Fruit fly (Drosophila melanogaster): ENCODE data around the gene CCDC53.

CCDC53 gene

DNA sequence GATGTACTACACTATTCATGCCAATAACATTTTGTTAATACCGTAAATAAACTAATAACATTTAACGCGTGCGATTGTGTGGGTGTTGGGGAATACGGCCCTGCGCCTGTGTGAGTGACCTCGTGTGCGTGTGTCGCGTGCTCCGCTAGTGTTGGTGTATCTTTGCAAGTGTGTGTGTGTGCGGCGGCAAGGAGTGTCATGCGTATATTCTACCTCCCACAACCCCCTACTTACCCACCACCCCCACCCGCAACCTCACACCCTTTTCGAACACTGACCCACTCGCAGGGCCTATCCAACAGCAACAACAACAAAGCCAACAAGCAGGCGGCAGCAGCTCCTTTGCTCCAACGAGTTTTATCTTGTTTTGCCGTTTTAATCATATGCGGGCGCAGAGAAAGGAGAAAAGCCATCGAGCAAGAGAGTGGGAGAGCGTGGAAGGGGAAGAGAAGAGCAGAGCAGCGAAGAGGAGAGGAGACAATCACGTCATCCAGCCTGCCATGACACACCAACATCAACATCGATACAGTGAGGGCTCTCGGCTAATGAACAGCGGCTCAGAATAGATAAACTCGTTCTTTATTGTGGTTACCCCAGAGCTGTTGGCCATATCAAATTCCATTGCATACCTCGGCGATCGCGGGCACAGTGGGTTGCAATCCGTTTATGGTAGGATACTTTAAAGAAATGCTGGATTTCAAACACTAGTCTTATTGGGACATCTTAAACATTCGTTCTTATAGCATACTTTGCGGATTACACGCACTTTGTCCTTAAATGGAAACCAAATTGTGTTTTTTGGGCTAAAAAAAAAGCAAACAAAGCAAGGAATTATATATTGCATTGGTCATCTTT lies 43.7 kb downstream of the CCDC53 start:
- TF ChIP-seq dl (GFP tag; optimal IDR thresholded peaks at IDR 0.05; ENCODE audit: insufficient read depth in 1 of 2, partially characterized antibody in 2 of 2) (peak in 1 of 2 experiments; percentile 39), h (GFP tag; optimal IDR thresholded peaks at IDR 0.05) (peak; percentile 13), woc (GFP tag; optimal IDR thresholded peaks at IDR 0.05) (peak; percentile 14), N (GFP tag; optimal IDR thresholded peaks at IDR 0.05) (peak; percentile 59), Dif (GFP tag; optimal IDR thresholded peaks at IDR 0.05; ENCODE audit: partially characterized antibody) (peak; percentile 29), br (GFP tag; optimal IDR thresholded peaks at IDR 0.05) (peak; percentile 6), Dfd (GFP tag; optimal IDR thresholded peaks at IDR 0.05) (no peak), dsf (GFP tag; optimal IDR thresholded peaks at IDR 0.05; ENCODE audit: borderline replicate concordance) (no peak), ey (GFP tag; optimal IDR thresholded peaks at IDR 0.05) (peak; percentile 12), HLH106 (tag; optimal IDR thresholded peaks at IDR 0.05) (no peak), fru (GFP tag; optimal IDR thresholded peaks at IDR 0.05) (peak; percentile 8), foxo (GFP tag; optimal IDR thresholded peaks at IDR 0.05) (peak in 1 of 2 experiments; percentile 16)

DNA sequence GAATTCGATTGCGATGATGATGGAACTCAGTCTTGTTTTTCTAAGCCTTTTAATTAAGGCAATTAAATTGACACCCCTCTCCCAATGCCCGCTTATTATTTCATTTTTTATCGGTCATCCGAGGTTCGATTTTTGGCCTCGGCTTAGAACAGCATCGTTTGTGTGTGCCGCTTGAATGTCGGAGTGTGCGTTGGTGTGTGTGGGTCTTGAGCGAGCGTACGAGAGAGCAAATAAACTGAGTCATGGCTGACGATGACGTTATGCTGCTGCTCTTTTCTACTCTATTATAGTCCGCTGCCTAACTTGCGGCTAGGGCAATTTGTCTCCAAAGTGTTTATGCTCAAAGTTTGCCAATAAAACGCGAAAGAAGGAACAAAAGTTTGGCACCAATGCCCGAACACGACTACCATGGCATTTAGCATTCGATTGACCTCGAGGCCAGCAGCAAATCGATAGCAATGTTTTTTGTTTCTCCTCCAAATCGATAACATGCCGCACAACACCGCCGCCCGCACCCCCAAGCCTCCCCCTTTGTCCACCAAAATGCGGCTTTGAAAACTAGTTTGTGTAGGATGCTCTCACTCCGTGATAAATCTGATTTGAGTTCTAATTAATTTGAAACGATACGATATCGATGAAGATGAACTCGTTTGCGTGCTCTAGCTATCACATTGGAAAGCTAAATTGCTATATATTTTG lies 44.7 kb downstream of the CCDC53 start:
- no peak for TF ChIP-seq woc (GFP tag; optimal IDR thresholded peaks at IDR 0.05)

DNA sequence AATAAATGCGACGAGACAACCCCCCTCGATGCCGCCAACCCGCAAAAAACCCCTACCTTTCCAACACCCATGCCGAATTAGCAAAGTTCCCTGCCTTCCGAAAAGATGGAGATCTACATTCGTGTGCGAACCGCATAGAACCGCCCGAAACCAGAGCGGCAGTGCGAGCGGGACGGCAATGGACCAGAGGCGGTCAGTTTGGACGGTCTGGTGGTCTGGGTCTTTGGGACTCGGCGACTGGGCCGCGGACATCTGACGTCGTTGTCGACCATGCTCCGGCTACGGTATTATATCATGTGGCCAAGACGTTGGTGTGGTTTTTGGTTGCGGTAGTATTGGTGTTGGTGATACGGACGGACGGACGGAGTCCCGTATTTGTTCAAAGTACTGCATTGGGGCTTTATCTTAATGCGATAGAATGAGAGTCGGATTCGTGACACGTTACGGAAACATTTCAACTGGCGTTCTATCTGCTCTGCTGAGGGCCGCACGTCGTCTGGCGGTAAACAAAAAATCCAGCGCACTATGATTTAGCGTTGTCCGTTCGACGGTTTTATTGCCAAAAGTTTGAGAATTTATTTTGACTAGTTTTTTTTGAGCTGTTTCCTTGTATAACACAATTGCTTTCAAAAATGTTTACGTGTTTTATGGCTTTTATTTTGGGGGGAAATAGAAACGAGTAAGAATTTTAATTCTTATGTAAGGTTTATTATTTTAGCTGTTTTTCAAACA lies 46.0 kb downstream of the CCDC53 start:
- TF ChIP-seq usp (GFP tag; optimal IDR thresholded peaks at IDR 0.05) = no peak
- TF ChIP-seq Rel (GFP tag; optimal IDR thresholded peaks at IDR 0.05) = no peak
- TF ChIP-seq Rel (tag; optimal IDR thresholded peaks at IDR 0.05) = peak; percentile 3
- TF ChIP-seq pan (optimal IDR thresholded peaks at IDR 0.05) = no peak
- no peak for TF ChIP-seq CG9705 (GFP tag; optimal IDR thresholded peaks at IDR 0.05)
- TF ChIP-seq rgr (GFP tag; optimal IDR thresholded peaks at IDR 0.05) = peak; percentile 11
- peak; percentile 19 for TF ChIP-seq br (GFP tag; optimal IDR thresholded peaks at IDR 0.05)
- TF ChIP-seq HLH106 (tag; optimal IDR thresholded peaks at IDR 0.05) = peak; percentile 15
- TF ChIP-seq sv (GFP tag; optimal IDR thresholded peaks at IDR 0.05) = no peak
- no peak for TF ChIP-seq Vsx2 (GFP tag; optimal IDR thresholded peaks at IDR 0.05; ENCODE audit: partially characterized antibody)
- no peak for TF ChIP-seq jim (GFP tag; optimal IDR thresholded peaks at IDR 0.05)
- no peak for TF ChIP-seq tai (GFP tag; optimal IDR thresholded peaks at IDR 0.05)
- TF ChIP-seq dmrt93B (GFP tag; optimal IDR thresholded peaks at IDR 0.05) = no peak
- TF ChIP-seq h (GFP tag; optimal IDR thresholded peaks at IDR 0.05) = peak; percentile 25
- no peak for TF ChIP-seq sage (GFP tag; optimal IDR thresholded peaks at IDR 0.05)

DNA sequence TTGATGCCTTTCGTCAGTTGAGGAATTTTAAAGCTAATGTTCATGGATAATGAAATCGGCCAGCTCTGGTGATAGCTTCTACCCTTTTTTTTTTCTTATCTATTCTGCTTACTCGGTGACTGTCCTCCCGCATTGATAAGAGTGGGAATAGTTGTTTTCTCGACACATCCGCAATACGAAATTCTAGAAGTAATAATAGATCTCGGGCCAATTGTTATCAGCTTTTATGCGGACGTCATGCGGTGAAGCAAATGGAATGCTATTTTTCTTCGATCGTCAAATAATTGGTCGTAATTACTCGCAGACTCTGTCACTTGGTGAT lies 46.5 kb downstream of the CCDC53 start:
- TF ChIP-seq Rel (GFP tag; optimal IDR thresholded peaks at IDR 0.05) (no peak), Rel (tag; optimal IDR thresholded peaks at IDR 0.05) (peak; percentile 16), tai (GFP tag; optimal IDR thresholded peaks at IDR 0.05) (no peak)

DNA sequence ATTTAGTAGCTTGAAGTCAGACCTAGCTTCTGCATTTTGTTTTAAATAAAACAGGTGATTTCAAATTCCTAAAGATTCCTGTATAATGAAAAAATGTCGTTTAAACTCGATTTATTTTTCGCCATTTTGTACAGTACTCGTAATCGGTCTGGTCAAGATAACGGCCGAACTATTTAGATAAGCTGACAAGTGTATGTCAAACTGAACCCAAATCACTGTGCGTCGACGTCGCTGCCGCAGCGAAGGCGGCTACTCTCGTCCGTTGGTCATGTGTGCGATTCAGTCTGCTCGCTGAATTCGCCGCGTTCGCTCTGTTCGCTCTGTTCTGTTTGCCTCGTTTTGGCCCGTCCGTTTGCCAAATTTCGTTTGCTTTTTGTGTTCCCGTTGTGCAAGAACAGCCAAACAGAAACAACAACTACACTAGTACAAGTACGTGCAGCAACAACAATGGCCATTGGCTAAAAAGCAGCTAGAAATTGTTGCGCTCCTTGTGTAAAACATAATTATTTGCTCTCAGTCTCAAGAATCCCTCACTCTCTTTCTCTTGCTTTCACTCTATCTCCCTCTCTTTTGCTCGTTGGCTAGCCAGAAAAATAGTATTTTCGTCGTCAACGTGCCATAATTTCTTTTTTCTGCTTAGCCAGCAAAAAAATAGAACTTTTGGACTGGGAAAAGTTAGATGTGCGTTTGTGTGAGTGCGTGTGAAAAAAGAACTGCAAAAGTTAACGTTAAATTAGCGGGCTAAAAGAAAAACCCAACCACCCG lies 47.3 kb downstream of the CCDC53 start:
- peak; percentile 29 for TF ChIP-seq lola (GFP tag; optimal IDR thresholded peaks at IDR 0.05)
- TF ChIP-seq rgr (GFP tag; optimal IDR thresholded peaks at IDR 0.05) = peak; percentile 45
- peak; percentile 31 for TF ChIP-seq Dif (GFP tag; optimal IDR thresholded peaks at IDR 0.05; ENCODE audit: partially characterized antibody)
- TF ChIP-seq dl (GFP tag; optimal IDR thresholded peaks at IDR 0.05; ENCODE audit: insufficient read depth in 1 of 2, partially characterized antibody in 2 of 2) = no peak
- no peak for TF ChIP-seq brk (GFP tag; optimal IDR thresholded peaks at IDR 0.05)
- TF ChIP-seq CG9705 (GFP tag; optimal IDR thresholded peaks at IDR 0.05) = no peak
- TF ChIP-seq tai (GFP tag; optimal IDR thresholded peaks at IDR 0.05) = no peak
- no peak for TF ChIP-seq Hnf4 (GFP tag; optimal IDR thresholded peaks at IDR 0.05)
- TF ChIP-seq N (GFP tag; optimal IDR thresholded peaks at IDR 0.05) = no peak
- no peak for TF ChIP-seq Dfd (GFP tag; optimal IDR thresholded peaks at IDR 0.05)
- TF ChIP-seq pan (optimal IDR thresholded peaks at IDR 0.05) = no peak
- TF ChIP-seq Vsx2 (GFP tag; optimal IDR thresholded peaks at IDR 0.05; ENCODE audit: partially characterized antibody) = peak; percentile 39
- TF ChIP-seq HLH106 (tag; optimal IDR thresholded peaks at IDR 0.05) = no peak
- no peak for TF ChIP-seq CrebA (GFP tag; optimal IDR thresholded peaks at IDR 0.05; ENCODE audit: borderline replicate concordance)
- peak; percentile 47 for TF ChIP-seq OdsH (GFP tag; optimal IDR thresholded peaks at IDR 0.05)
- no peak for TF ChIP-seq Rel (GFP tag; optimal IDR thresholded peaks at IDR 0.05)
- TF ChIP-seq Rel (tag; optimal IDR thresholded peaks at IDR 0.05) = no peak
- no peak for TF ChIP-seq CG32264 (GFP tag; optimal IDR thresholded peaks at IDR 0.05)
- peak; percentile 2 to 43 for TF ChIP-seq foxo (GFP tag; optimal IDR thresholded peaks at IDR 0.05)
- TF ChIP-seq Myc (optimal IDR thresholded peaks at IDR 0.05) = no peak
- TF ChIP-seq Hr83 (GFP tag; optimal IDR thresholded peaks at IDR 0.05; ENCODE audit: poor library complexity, severe bottlenecking) = no peak
- no peak for TF ChIP-seq dsf (GFP tag; optimal IDR thresholded peaks at IDR 0.05; ENCODE audit: borderline replicate concordance)
- no peak for TF ChIP-seq jim (GFP tag; optimal IDR thresholded peaks at IDR 0.05)
- TF ChIP-seq psq (GFP tag; optimal IDR thresholded peaks at IDR 0.05) = no peak
- TF ChIP-seq ey (GFP tag; optimal IDR thresholded peaks at IDR 0.05) = peak; percentile 34
- TF ChIP-seq br (GFP tag; optimal IDR thresholded peaks at IDR 0.05) = peak; percentile 44
- peak; percentile 37 for TF ChIP-seq h (GFP tag; optimal IDR thresholded peaks at IDR 0.05)
